Fruit fly (Drosophila melanogaster): ENCODE data around the gene NO66.

DNA sequence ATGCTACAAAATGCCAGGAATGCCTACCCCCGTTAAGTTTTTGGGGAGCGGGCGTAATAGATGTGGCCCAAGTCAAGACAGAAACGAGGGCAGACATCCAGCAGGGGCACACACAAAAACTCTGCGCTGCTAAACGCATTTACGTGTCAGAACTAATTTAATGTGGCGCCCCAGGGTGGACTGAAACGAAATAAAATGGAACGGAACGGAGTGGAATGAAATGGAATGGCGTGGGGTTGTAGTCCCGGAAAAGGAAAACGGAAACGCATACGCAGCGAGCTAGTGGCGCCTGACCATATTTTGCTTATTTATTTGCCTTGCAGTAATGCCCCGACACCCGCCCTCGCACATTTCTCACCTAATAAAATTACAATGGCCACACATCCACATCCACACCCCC is 45.7 kb upstream of the NO66 start:
- TF ChIP-seq CG9948 (tag; optimal IDR thresholded peaks at IDR 0.05) = no peak
- TF ChIP-seq CG17806 (tag; optimal IDR thresholded peaks at IDR 0.05) = no peak
- TF ChIP-seq Ets98B (GFP tag; IDR thresholded peaks at IDR 0.05) = no peak
- TF ChIP-seq CG10348 (GFP tag; IDR thresholded peaks at IDR 0.05) = no peak
- TF ChIP-seq gl (tag; optimal IDR thresholded peaks at IDR 0.05) = no peak
- no peak for TF ChIP-seq EcR (GFP tag; optimal IDR thresholded peaks at IDR 0.05)
- no peak for TF ChIP-seq CG14655 (GFP tag; optimal IDR thresholded peaks at IDR 0.05)
